Fruit fly (Drosophila melanogaster) whole organism, embryonic: ENCODE measurements around the gene CG34126.
A peak's percentile ranks its signal among the peaks of the same experiment; 100 is the strongest.

Experiments used
- Aef1 ChIP-seq: fragments of 200-800 bp; sonication (Bioruptor generic); IDR thresholded peaks from 3 replicates; pipeline ENCODE4 v1.3.6; 2022; ENCODE audit warnings: missing biosample characterization, missing genetic modification characterization
- B-H1 ChIP-seq: fragments of 200-800 bp; sonication (Bioruptor generic); IDR thresholded peaks from 3 replicates; pipeline ENCODE4 v1.3.6; 2022; ENCODE audit warnings: missing biosample characterization, missing genetic modification characterization
- BEAF-32 ChIP-seq: fragments of 200-800 bp; sonication (Bioruptor generic); optimal IDR thresholded peaks from 3 replicates; lab custom pipeline; 2017; ENCODE audit warnings: missing biosample characterization, missing genetic modification characterization, mild to moderate bottlenecking, moderate library complexity, missing genetic modification reagents
- CG10979 ChIP-seq: fragments of 200-800 bp; sonication (Bioruptor generic); optimal IDR thresholded peaks from 2 replicates; lab custom pipeline; 2018; ENCODE audit warnings: missing biosample characterization, mild to moderate bottlenecking, missing genetic modification characterization, moderate library complexity
- CG11085 ChIP-seq: fragments of 200-800 bp; sonication (Bioruptor generic); IDR thresholded peaks from 2 replicates; pipeline ENCODE4 v1.3.6; 2022; ENCODE audit warnings: missing biosample characterization, missing genetic modification characterization
- CG11723 ChIP-seq: fragments of 200-800 bp; sonication (Bioruptor generic); optimal IDR thresholded peaks from 2 replicates; lab custom pipeline; 2017; ENCODE audit warnings: missing biosample characterization, mild to moderate bottlenecking, missing genetic modification characterization
- CG12391 ChIP-seq: fragments of 200-800 bp; sonication (Bioruptor generic); optimal IDR thresholded peaks from 3 replicates; lab custom pipeline; 2018; ENCODE audit warnings: missing biosample characterization, mild to moderate bottlenecking, missing genetic modification characterization, moderate library complexity
- CG13624 ChIP-seq: fragments of 200-800 bp; sonication (Bioruptor generic); optimal IDR thresholded peaks from 2 replicates; lab custom pipeline; 2016; ENCODE audit warnings: missing biosample characterization, missing genetic modification characterization
- CG1602 ChIP-seq: fragments of 200-800 bp; sonication (Bioruptor generic); optimal IDR thresholded peaks from 3 replicates; lab custom pipeline; 2016; ENCODE audit warnings: missing biosample characterization, missing genetic modification characterization
- CG17361 ChIP-seq: fragments of 200-800 bp; sonication (Bioruptor generic); IDR thresholded peaks from 3 replicates; pipeline ENCODE4 v1.3.6; 2022; ENCODE audit warnings: missing biosample characterization, missing genetic modification characterization
- CG2712 ChIP-seq: fragments of 200-800 bp; optimal IDR thresholded peaks from 3 replicates; lab custom pipeline; 2019; ENCODE audit warnings: missing biosample characterization, mild to moderate bottlenecking, missing genetic modification characterization, moderate library complexity
- CG31365 ChIP-seq: fragments of 200-800 bp; sonication (Bioruptor generic); optimal IDR thresholded peaks from 2 replicates; lab custom pipeline; 2018; ENCODE audit warnings: missing biosample characterization, mild to moderate bottlenecking, missing genetic modification characterization
- CG32772 ChIP-seq: fragments of 200-800 bp; sonication (Bioruptor generic); IDR thresholded peaks from 2 replicates; pipeline ENCODE4 v1.3.6; 2022; ENCODE audit warnings: missing biosample characterization, missing genetic modification characterization
- CG3838 ChIP-seq: fragments of 200-800 bp; sonication (Bioruptor generic); optimal IDR thresholded peaks from 3 replicates; lab custom pipeline; 2016; ENCODE audit warnings: missing biosample characterization, missing genetic modification characterization
- CG4404 ChIP-seq: fragments of 200-800 bp; sonication (Bioruptor generic); IDR thresholded peaks from 2 replicates; pipeline ENCODE4 v1.3.6; 2022; ENCODE audit warnings: missing biosample characterization, missing genetic modification characterization
- CG7839 ChIP-seq: fragments of 200-800 bp; sonication (Bioruptor generic); optimal IDR thresholded peaks from 3 replicates; lab custom pipeline; 2018; ENCODE audit warnings: missing biosample characterization, mild to moderate bottlenecking, missing genetic modification characterization, moderate library complexity
- CG7963 ChIP-seq: fragments of 200-800 bp; sonication (Bioruptor generic); IDR thresholded peaks from 3 replicates; pipeline ENCODE4 v1.3.6; 2022; ENCODE audit warnings: missing biosample characterization, missing genetic modification characterization; ENCODE audit not compliant: partially characterized antibody
- CG8089 ChIP-seq: fragments of 200-800 bp; sonication (Bioruptor generic); optimal IDR thresholded peaks from 3 replicates; lab custom pipeline; 2016; ENCODE audit warnings: missing biosample characterization, missing genetic modification characterization
- CG8765 ChIP-seq: fragments of 200-800 bp; sonication (Bioruptor generic); IDR thresholded peaks from 2 replicates; pipeline ENCODE4 v1.3.6; 2022; ENCODE audit warnings: missing biosample characterization, missing genetic modification characterization
- D19B ChIP-seq: fragments of 200-800 bp; sonication (Bioruptor generic); optimal IDR thresholded peaks from 2 replicates; lab custom pipeline; 2017; ENCODE audit warnings: missing biosample characterization, mild to moderate bottlenecking, missing genetic modification characterization
- Dll ChIP-seq: fragments of 200-800 bp; sonication (Bioruptor generic); IDR thresholded peaks from 4 replicates; pipeline ENCODE4 v1.3.6; 2022; ENCODE audit warnings: missing biosample characterization, missing genetic modification characterization; ENCODE audit not compliant: partially characterized antibody
- Doc2 ChIP-seq: fragments of 200-800 bp; sonication (Bioruptor generic); IDR thresholded peaks from 2 replicates; pipeline ENCODE4 v1.3.6; 2022; ENCODE audit warnings: missing biosample characterization, missing genetic modification characterization
- Gsc ChIP-seq: fragments of 200-800 bp; sonication (Bioruptor generic); IDR thresholded peaks from 2 replicates; pipeline ENCODE4 v1.3.6; 2022; ENCODE audit warnings: missing biosample characterization, missing genetic modification characterization
- Poxn ChIP-seq: fragments of 200-800 bp; sonication (Bioruptor generic); IDR thresholded peaks from 2 replicates; pipeline ENCODE4 v1.3.6; 2022; ENCODE audit warnings: missing biosample characterization, missing genetic modification characterization
- Usf ChIP-seq: fragments of 200-800 bp; sonication (Bioruptor generic); optimal IDR thresholded peaks from 2 replicates; lab custom pipeline; 2017; ENCODE audit warnings: missing genotype, missing biosample characterization, missing genetic modification characterization
- Vsx1 ChIP-seq: fragments of 200-800 bp; sonication (Bioruptor generic); optimal IDR thresholded peaks from 2 replicates; lab custom pipeline; 2017; ENCODE audit warnings: missing biosample characterization, mild to moderate bottlenecking, missing genetic modification characterization, missing genetic modification reagents
- Xrp1 ChIP-seq: fragments of 200-800 bp; sonication (Bioruptor generic); IDR thresholded peaks from 2 replicates; pipeline ENCODE4 v1.3.6; 2022; ENCODE audit warnings: missing biosample characterization, missing genetic modification characterization
- ac ChIP-seq: fragments of 200-800 bp; sonication (Bioruptor generic); optimal IDR thresholded peaks from 3 replicates; lab custom pipeline; 2017; ENCODE audit warnings: missing biosample characterization, mild to moderate bottlenecking, missing genetic modification characterization
- ato ChIP-seq: fragments of 200-800 bp; sonication (Bioruptor generic); IDR thresholded peaks from 2 replicates; pipeline ENCODE4 v1.3.6; 2022; ENCODE audit warnings: missing biosample characterization, missing genetic modification characterization; ENCODE audit not compliant: partially characterized antibody
- bab2 ChIP-seq: fragments of 200-800 bp; sonication (Bioruptor generic); optimal IDR thresholded peaks from 2 replicates; lab custom pipeline; 2016; ENCODE audit warnings: missing biosample characterization, missing genetic modification characterization
- bbx ChIP-seq: fragments of 200-800 bp; sonication (Bioruptor generic); IDR thresholded peaks from 2 replicates; pipeline ENCODE4 v1.3.6; 2022; ENCODE audit warnings: missing biosample characterization, missing genetic modification characterization; ENCODE audit not compliant: partially characterized antibody
- dan ChIP-seq: fragments of 200-800 bp; sonication (Bioruptor generic); IDR thresholded peaks from 2 replicates; pipeline ENCODE4 v1.3.6; 2022; ENCODE audit warnings: missing biosample characterization, missing genetic modification characterization
- danr ChIP-seq: fragments of 200-800 bp; sonication (Bioruptor generic); IDR thresholded peaks from 2 replicates; pipeline ENCODE4 v1.3.6; 2022; ENCODE audit warnings: missing biosample characterization, missing genetic modification characterization
- dm ChIP-seq: fragments of 200-800 bp; sonication (Bioruptor generic); optimal IDR thresholded peaks from 3 replicates; lab custom pipeline; 2016; ENCODE audit warnings: missing biosample characterization, missing genetic modification characterization
- eve ChIP-seq, 2 experiments: fragments of >200 bp; optimal IDR thresholded peaks; 2 replicates each; lab custom pipeline; 2017; ENCODE audit warnings: missing biosample characterization in 2 of 2, missing genetic modification characterization in 2 of 2
- gsb ChIP-seq: fragments of 200-800 bp; sonication (Bioruptor generic); IDR thresholded peaks from 2 replicates; pipeline ENCODE4 v1.3.6; 2022; ENCODE audit warnings: missing biosample characterization, missing genetic modification characterization
- her ChIP-seq: fragments of 200-800 bp; sonication (Bioruptor generic); optimal IDR thresholded peaks from 2 replicates; lab custom pipeline; 2016; ENCODE audit warnings: missing biosample characterization, missing genetic modification characterization
- hkb ChIP-seq, 2 experiments: fragments of 200-800 bp in 1 of 2; fragments of >200 bp in 1 of 2; sonication (Bioruptor generic) in 1 of 2; IDR thresholded peaks in 1 of 2; optimal IDR thresholded peaks in 1 of 2; 2 replicates each; pipeline versions ENCODE4 v1.3.6 to Lab custom; 2017 to 2022; ENCODE audit warnings: missing biosample characterization in 1 of 2, missing genetic modification characterization in 1 of 2
- hth ChIP-seq: fragments of >200 bp; optimal IDR thresholded peaks from 2 replicates; lab custom pipeline; 2017; ENCODE audit warnings: inconsistent platforms
- ind ChIP-seq: fragments of 200-800 bp; sonication (Bioruptor generic); optimal IDR thresholded peaks from 3 replicates; lab custom pipeline; 2016; ENCODE audit warnings: missing biosample characterization, missing genetic modification characterization
- jumu ChIP-seq: fragments of 200-800 bp; sonication (Bioruptor generic); optimal IDR thresholded peaks from 3 replicates; lab custom pipeline; 2016; ENCODE audit warnings: missing biosample characterization, missing genetic modification characterization
- lilli ChIP-seq: fragments of 200-800 bp; sonication (Bioruptor generic); optimal IDR thresholded peaks from 3 replicates; lab custom pipeline; 2016; ENCODE audit warnings: missing biosample characterization, missing genetic modification characterization
- ranshi ChIP-seq: fragments of 200-800 bp; sonication (Bioruptor generic); IDR thresholded peaks from 2 replicates; pipeline ENCODE4 v1.3.6; 2022; ENCODE audit warnings: missing biosample characterization, missing genetic modification characterization
- seq ChIP-seq: fragments of 200-800 bp; sonication (Bioruptor generic); IDR thresholded peaks from 2 replicates; pipeline ENCODE4 v1.3.6; 2022; ENCODE audit warnings: missing biosample characterization, missing genetic modification characterization
- slou ChIP-seq: fragments of 200-800 bp; sonication (Bioruptor generic); optimal IDR thresholded peaks from 3 replicates; lab custom pipeline; 2016; ENCODE audit warnings: missing biosample characterization, missing genetic modification characterization
- tll ChIP-seq, 2 experiments: fragments of 200-800 bp in 1 of 2; fragments of >200 bp in 1 of 2; sonication (Bioruptor generic) in 1 of 2; optimal IDR thresholded peaks; 2 replicates each; lab custom pipeline; 2017 to 2019; ENCODE audit warnings: missing biosample characterization in 2 of 2, missing genetic modification characterization in 2 of 2, mild to moderate bottlenecking in 1 of 2, moderate library complexity in 1 of 2
- usp ChIP-seq: fragments of >200 bp; optimal IDR thresholded peaks from 2 replicates; lab custom pipeline; 2017; ENCODE audit warnings: missing biosample characterization, missing genetic modification characterization
- wor ChIP-seq: fragments of 200-800 bp; sonication (Bioruptor generic); IDR thresholded peaks from 2 replicates; pipeline ENCODE4 v1.3.6; 2022; ENCODE audit warnings: missing biosample characterization, missing genetic modification characterization
- z ChIP-seq: fragments of 200-800 bp; sonication (Bioruptor generic); IDR thresholded peaks from 3 replicates; pipeline ENCODE4 v1.3.6; 2022; ENCODE audit warnings: missing biosample characterization, missing genetic modification characterization
- zf30C ChIP-seq: fragments of 200-800 bp; sonication (Bioruptor generic); optimal IDR thresholded peaks from 3 replicates; lab custom pipeline; 2018; ENCODE audit warnings: missing biosample characterization, mild to moderate bottlenecking, missing genetic modification characterization

The CG34126 gene

dm6 chr2L:5000287-5000871 lies 19.0 kb downstream of the CG34126 start (continued):
- peak; percentile 92 for TF ChIP-seq CG2712 (tag; lab: Kevin White, UChicago)
- TF ChIP-seq ind = peak; percentile 74
- TF ChIP-seq hkb (optimal IDR thresholded peaks at IDR 0.05; lab: Kevin White, UChicago) = no peak
- peak; percentile 85 for TF ChIP-seq hkb (GFP tag; IDR thresholded peaks at IDR 0.05; lab: Robert Waterston, UW)
- TF ChIP-seq zf30C (GFP tag; lab: Kevin White, UChicago) = no peak
- TF ChIP-seq bab2 (GFP tag; lab: Kevin White, UChicago) = peak; percentile 48
- peak; percentile 55 for TF ChIP-seq D19B (GFP tag; lab: Kevin White, UChicago)
- peak; percentile 46 for TF ChIP-seq her
- no peak for TF ChIP-seq usp
- peak; percentile 78 for TF ChIP-seq seq (GFP tag; lab: Robert Waterston, UW)
- peak; percentile 64 for TF ChIP-seq Usf (GFP tag; lab: Kevin White, UChicago)
- no peak for TF ChIP-seq CG7963 (GFP tag; lab: Robert Waterston, UW)
- TF ChIP-seq CG11085 (GFP tag; lab: Robert Waterston, UW) = 0 out of 2 replicates have a peak, but pooled peaks have one; percentile 20
- TF ChIP-seq CG4404 (GFP tag; lab: Robert Waterston, UW) = peak; percentile 81
- peak; percentile 84 for TF ChIP-seq CG17361
- peak; percentile 50 for TF ChIP-seq Gsc (GFP tag; lab: Robert Waterston, UW)
- peak; percentile 38 for TF ChIP-seq CG3838 (GFP tag; lab: Kevin White, UChicago)
- TF ChIP-seq wor (GFP tag; lab: Robert Waterston, UW) = peak; percentile 56
- TF ChIP-seq CG10979 = peak; percentile 90
- TF ChIP-seq CG8765 (GFP tag; lab: Robert Waterston, UW) = peak; percentile 71
- peak; percentile 86 for TF ChIP-seq lilli (GFP tag; lab: Kevin White, UChicago)
- peak; percentile 72; the same call in 1 of the 2 replicates for TF ChIP-seq ranshi (GFP tag; lab: Robert Waterston, UW)
- TF ChIP-seq Vsx1 (GFP tag; lab: Kevin White, UChicago) = peak; percentile 38
- TF ChIP-seq Doc2 (GFP tag; lab: Robert Waterston, UW) = no peak
- peak; percentile 82 for TF ChIP-seq ac
- peak; percentile 56 for TF ChIP-seq Poxn (GFP tag; lab: Robert Waterston, UW)
- TF ChIP-seq CG7839 (tag; lab: Kevin White, UChicago) = peak; percentile 88
- peak; percentile 66 for TF ChIP-seq CG8089 (GFP tag; lab: Kevin White, UChicago)
- TF ChIP-seq dm (GFP tag; lab: Kevin White, UChicago) = no peak
- TF ChIP-seq CG32772 (GFP tag; lab: Robert Waterston, UW) = peak; percentile 70
- peak; percentile 63 for TF ChIP-seq CG11723 (GFP tag; lab: Kevin White, UChicago)
- TF ChIP-seq danr (GFP tag; lab: Robert Waterston, UW) = peak; percentile 76
- TF ChIP-seq slou (GFP tag; lab: Kevin White, UChicago) = peak; percentile 44
- peak; percentile 73 for TF ChIP-seq CG1602 (GFP tag; lab: Kevin White, UChicago)
- TF ChIP-seq hth (lab: Kevin White, UChicago) = no peak
- TF ChIP-seq CG13624 = peak; percentile 57
- no peak for TF ChIP-seq ato (GFP tag; lab: Robert Waterston, UW)
- peak; percentile 58 for TF ChIP-seq B-H1 (GFP tag; lab: Robert Waterston, UW)
- TF ChIP-seq tll (GFP tag; optimal IDR thresholded peaks at IDR 0.05; lab: Kevin White, UChicago) = peak in 1 of 2 experiments; percentile 73
- no peak; the same call in 1 of the 2 replicates for TF ChIP-seq bbx
- TF ChIP-seq jumu (GFP tag; lab: Kevin White, UChicago) = peak; percentile 76
- TF ChIP-seq BEAF-32 (GFP tag; lab: Kevin White, UChicago) = no peak
- peak; percentile 52; the same call in 1 of the 2 replicates for TF ChIP-seq gsb (GFP tag; lab: Robert Waterston, UW)
- TF ChIP-seq CG31365 (tag; lab: Kevin White, UChicago) = peak; percentile 32
- TF ChIP-seq eve (GFP tag; optimal IDR thresholded peaks at IDR 0.05; lab: Kevin White, UChicago) = peak in 1 of 2 experiments; percentile 85
- peak; percentile 92 for TF ChIP-seq Xrp1 (GFP tag; lab: Robert Waterston, UW)
- no peak for TF ChIP-seq z (GFP tag; lab: Robert Waterston, UW)
- no peak for TF ChIP-seq Dll
- TF ChIP-seq Aef1 (GFP tag; lab: Robert Waterston, UW) = peak; percentile 59
- no peak for TF ChIP-seq dan (GFP tag; lab: Robert Waterston, UW)
- TF ChIP-seq CG12391 (tag; lab: Kevin White, UChicago) = peak; percentile 89
